Fruit fly (Drosophila melanogaster): ENCODE measurements around the gene dunk.

dunk gene

dm6 chr2L:22169044-22169515 is 17.7 kb downstream of the dunk start, which contains the start of gene Clamp:
TSS of gene Clamp (minus strand) at chr2L:22169143.
- TF ChIP-seq CG12768 (GFP tag; optimal IDR thresholded peaks at IDR 0.05) (no peak), Hr96 (GFP tag; optimal IDR thresholded peaks at IDR 0.05) (no peak), CG14711 (tag; optimal IDR thresholded peaks at IDR 0.05) (peak; percentile 9), cnc (optimal IDR thresholded peaks at IDR 0.05) (no peak), CG1620 (GFP tag; optimal IDR thresholded peaks at IDR 0.05) (no peak), CG33017 (tag; optimal IDR thresholded peaks at IDR 0.05) (no peak), kay (GFP tag; ENCODE audit: borderline replicate concordance) (peak; percentile 82)

dm6 chr2L:22175101-22175500 is 23.7 kb downstream of the dunk start, which contains the start of gene CG3635:
TSS of gene CG3635 (plus strand) at chr2L:22175415.
- peak; percentile 38 for TF ChIP-seq kay (GFP tag; ENCODE audit: borderline replicate concordance)
- TF ChIP-seq CG14711 (tag; optimal IDR thresholded peaks at IDR 0.05): no peak
- no peak for TF ChIP-seq Crg-1 (GFP tag; optimal IDR thresholded peaks at IDR 0.05)

dm6 chr2L:22176398-22176797 is 25.0 kb downstream of the dunk start:
- TF ChIP-seq toe (GFP tag; optimal IDR thresholded peaks at IDR 0.05): no peak
- no peak for TF ChIP-seq Crg-1 (GFP tag; optimal IDR thresholded peaks at IDR 0.05)
- TF ChIP-seq CG33017 (tag; optimal IDR thresholded peaks at IDR 0.05): no peak
- no peak for TF ChIP-seq cic (GFP tag; optimal IDR thresholded peaks at IDR 0.05)
- no peak for TF ChIP-seq pad (GFP tag; optimal IDR thresholded peaks at IDR 0.05)
- TF ChIP-seq kay (GFP tag; ENCODE audit: borderline replicate concordance): no peak
- TF ChIP-seq Clk (GFP tag; optimal IDR thresholded peaks at IDR 0.05): no peak
- TF ChIP-seq CG12768 (GFP tag; optimal IDR thresholded peaks at IDR 0.05): no peak
- no peak for TF ChIP-seq CG5204 (GFP tag; optimal IDR thresholded peaks at IDR 0.05)
- no peak for TF ChIP-seq ovo (GFP tag; optimal IDR thresholded peaks at IDR 0.05)
- no peak for TF ChIP-seq CG11617 (GFP tag; optimal IDR thresholded peaks at IDR 0.05)
- no peak for TF ChIP-seq CG1620 (GFP tag; optimal IDR thresholded peaks at IDR 0.05)
- TF ChIP-seq CG7045 (GFP tag; optimal IDR thresholded peaks at IDR 0.05): no peak
- no peak for TF ChIP-seq Mnt (GFP tag; optimal IDR thresholded peaks at IDR 0.05)
- no peak for TF ChIP-seq CG14711 (tag; optimal IDR thresholded peaks at IDR 0.05)
- no peak for TF ChIP-seq cnc (optimal IDR thresholded peaks at IDR 0.05)

All from whole organism, adult.